Fruit fly (Drosophila melanogaster): ENCODE data around the gene Top2.
A peak's percentile ranks its signal among the peaks of the same experiment; 100 is the strongest.

The Top2 gene

DNA sequence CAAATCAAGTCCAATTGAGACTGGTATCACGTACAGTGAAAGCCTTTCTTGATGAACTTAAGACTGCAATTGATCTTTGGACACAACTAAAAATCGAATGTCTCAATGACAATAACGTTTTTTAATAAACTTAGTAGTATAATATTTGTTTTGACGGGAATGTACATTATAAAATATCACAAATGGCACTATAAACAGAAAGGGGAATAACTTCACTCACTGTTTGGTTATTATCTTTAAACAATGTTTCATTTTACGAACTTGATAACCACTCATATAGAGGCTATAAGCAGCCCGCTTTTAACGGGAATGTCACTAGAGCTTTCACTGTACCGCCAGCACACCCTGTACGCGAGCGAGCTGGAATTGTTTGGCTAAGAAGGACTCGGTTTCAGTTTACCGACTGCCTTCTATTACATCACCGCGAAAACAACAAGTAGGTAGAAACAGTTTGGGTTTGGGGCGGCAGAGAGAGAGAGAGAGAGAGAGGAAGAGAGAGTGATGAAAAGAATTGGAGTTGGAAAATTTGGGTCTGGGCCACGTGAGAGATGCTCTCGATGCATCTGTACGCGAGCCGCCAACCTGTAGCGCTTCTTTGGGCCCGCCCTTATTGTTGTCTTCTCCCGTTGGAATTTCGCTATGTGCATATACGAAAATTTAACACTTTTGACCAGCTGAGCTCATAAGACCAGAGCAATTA, 55.5 kb downstream of the Top2 start (continued):
- TF ChIP-seq salm (tag; optimal IDR thresholded peaks at IDR 0.05), result no peak
- TF ChIP-seq dmrt99B (tag; optimal IDR thresholded peaks at IDR 0.05), result peak; percentile 52
- no peak for TF ChIP-seq CG7928 (GFP tag; optimal IDR thresholded peaks at IDR 0.05)
- TF ChIP-seq CoRest (tag; optimal IDR thresholded peaks at IDR 0.05), result peak; percentile 37
- TF ChIP-seq Meics (GFP tag; optimal IDR thresholded peaks at IDR 0.05), result peak; percentile 49
- peak; percentile 13 for TF ChIP-seq nau (GFP tag; optimal IDR thresholded peaks at IDR 0.05)
- no peak for TF ChIP-seq gfzf (GFP tag; optimal IDR thresholded peaks at IDR 0.05)
- peak; percentile 53 for TF ChIP-seq yki (optimal IDR thresholded peaks at IDR 0.05)
- TF ChIP-seq CG3065 (GFP tag; optimal IDR thresholded peaks at IDR 0.05), result no peak
- no peak for TF ChIP-seq corto (GFP tag; optimal IDR thresholded peaks at IDR 0.05)
- no peak for TF ChIP-seq danr (GFP tag; IDR thresholded peaks at IDR 0.05)
- no peak for TF ChIP-seq Mad (GFP tag; optimal IDR thresholded peaks at IDR 0.05)
- TF ChIP-seq CG34224 (GFP tag; IDR thresholded peaks at IDR 0.05; ENCODE audit: partially characterized antibody), result 0 out of 3 replicates have a peak, but pooled peaks have one; percentile 10
- no peak for TF ChIP-seq Mrtf (GFP tag; IDR thresholded peaks at IDR 0.05)
- TF ChIP-seq croc (GFP tag; conservative IDR thresholded peaks at IDR 0.05), result no peak
- peak; percentile 29 for TF ChIP-seq CG17359 (tag; optimal IDR thresholded peaks at IDR 0.05)
- no peak for TF ChIP-seq dimm (GFP tag; IDR thresholded peaks at IDR 0.05)
- 0 out of 2 replicates have a peak, but pooled peaks have one; percentile 15 for TF ChIP-seq vvl (GFP tag; IDR thresholded peaks at IDR 0.05)
- no peak for TF ChIP-seq CG10209 (GFP tag; optimal IDR thresholded peaks at IDR 0.05)
- no peak for TF ChIP-seq usp (GFP tag; optimal IDR thresholded peaks at IDR 0.05)
- 0 out of 2 replicates have a peak, but pooled peaks have one; percentile 17 for TF ChIP-seq Ptx1 (GFP tag; IDR thresholded peaks at IDR 0.05)
- peak; percentile 4 for TF ChIP-seq CG15011 (GFP tag; optimal IDR thresholded peaks at IDR 0.05)
- TF ChIP-seq fd3F (GFP tag; optimal IDR thresholded peaks at IDR 0.05), result no peak
- peak; percentile 6 for TF ChIP-seq jing (GFP tag; optimal IDR thresholded peaks at IDR 0.05)
- no peak for TF ChIP-seq CG18619 (GFP tag; optimal IDR thresholded peaks at IDR 0.05)
- peak; percentile 39 for TF ChIP-seq lilli (GFP tag; optimal IDR thresholded peaks at IDR 0.05)
- 0 out of 2 replicates have a peak, but pooled peaks have one; percentile 9 for TF ChIP-seq MBD-R2 (GFP tag; IDR thresholded peaks at IDR 0.05)
- TF ChIP-seq Trl (optimal IDR thresholded peaks at IDR 0.05), result peak; percentile 78 to 81
- no peak for TF ChIP-seq Trl (GFP tag; optimal IDR thresholded peaks at IDR 0.05)
- TF ChIP-seq sd (tag; optimal IDR thresholded peaks at IDR 0.05), result peak; percentile 25
- TF ChIP-seq PHDP (tag; optimal IDR thresholded peaks at IDR 0.05), result peak; percentile 13
- peak; percentile 51; the same call in 2 of the 3 replicates for TF ChIP-seq CG17361 (GFP tag; IDR thresholded peaks at IDR 0.05)
- no peak for TF ChIP-seq YL-1 (GFP tag; optimal IDR thresholded peaks at IDR 0.05)
- TF ChIP-seq Optix (GFP tag; IDR thresholded peaks at IDR 0.05), result no peak
- TF ChIP-seq CG12769 (tag; optimal IDR thresholded peaks at IDR 0.05), result peak; percentile 11
- peak; percentile 6 for TF ChIP-seq tap (tag; optimal IDR thresholded peaks at IDR 0.05)
- peak; percentile 53 for TF ChIP-seq gem (tag; optimal IDR thresholded peaks at IDR 0.05)
- no peak for TF ChIP-seq CG14014 (GFP tag; IDR thresholded peaks at IDR 0.05)
- TF ChIP-seq Fer1 (GFP tag; optimal IDR thresholded peaks at IDR 0.05), result peak; percentile 27
- TF ChIP-seq Oli (tag; optimal IDR thresholded peaks at IDR 0.05), result peak; percentile 32
- peak; percentile 2 for TF ChIP-seq CG18262 (tag; optimal IDR thresholded peaks at IDR 0.05)
- no peak for TF ChIP-seq CG4854 (GFP tag; optimal IDR thresholded peaks at IDR 0.05)
- TF ChIP-seq pita (GFP tag; optimal IDR thresholded peaks at IDR 0.05), result no peak
- no peak for TF ChIP-seq CG13894 (tag; optimal IDR thresholded peaks at IDR 0.05)
- no peak for TF ChIP-seq ERR (GFP tag; optimal IDR thresholded peaks at IDR 0.05)
- no peak for TF ChIP-seq crc (GFP tag; optimal IDR thresholded peaks at IDR 0.05)
- no peak for TF ChIP-seq CG13624 (GFP tag; optimal IDR thresholded peaks at IDR 0.05)
- TF ChIP-seq Sox102F (GFP tag; optimal IDR thresholded peaks at IDR 0.05), result peak; percentile 22
- TF ChIP-seq CG18599 (GFP tag; optimal IDR thresholded peaks at IDR 0.05), result peak; percentile 59
- no peak for TF ChIP-seq Doc3 (GFP tag; IDR thresholded peaks at IDR 0.05; ENCODE audit: partially characterized antibody)

Data from whole organism, embryonic.